Fruit fly (Drosophila melanogaster): ENCODE results near the gene CG7299.

CG7299 gene

dm6 chr2L:10661490-10662240 lies 22.5 kb downstream of the CG7299 start, which contains the start of gene CG31871 (continued):
- TF ChIP-seq trem (tag; optimal IDR thresholded peaks at IDR 0.05), result peak; percentile 53
- TF ChIP-seq NC2α (GFP tag; optimal IDR thresholded peaks at IDR 0.05), result no peak
- TF ChIP-seq vvl (GFP tag; IDR thresholded peaks at IDR 0.05), result peak; percentile 79
- no peak for TF ChIP-seq MTF-1 (GFP tag; optimal IDR thresholded peaks at IDR 0.05; ENCODE audit: borderline replicate concordance)
- TF ChIP-seq CG6791 (GFP tag; IDR thresholded peaks at IDR 0.05; ENCODE audit: partially characterized antibody), result no peak
- TF ChIP-seq CG15514 (GFP tag; optimal IDR thresholded peaks at IDR 0.05), result peak; percentile 32
- peak; percentile 57 for TF ChIP-seq Fer3 (tag; optimal IDR thresholded peaks at IDR 0.05)
- TF ChIP-seq CG13775 (GFP tag; optimal IDR thresholded peaks at IDR 0.05), result peak; percentile 57
- no peak for TF ChIP-seq disco-r (GFP tag; optimal IDR thresholded peaks at IDR 0.05)
- TF ChIP-seq kay (GFP tag; optimal IDR thresholded peaks at IDR 0.05), result no peak
- no peak for TF ChIP-seq tup (GFP tag; optimal IDR thresholded peaks at IDR 0.05)
- TF ChIP-seq CG10209 (GFP tag; optimal IDR thresholded peaks at IDR 0.05), result peak; percentile 61
- no peak for TF ChIP-seq sim (GFP tag; IDR thresholded peaks at IDR 0.05)
- peak; percentile 67 for TF ChIP-seq lab (GFP tag; optimal IDR thresholded peaks at IDR 0.05)
- no peak for TF ChIP-seq pho (GFP tag; optimal IDR thresholded peaks at IDR 0.05)
- no peak for TF ChIP-seq inv (GFP tag; IDR thresholded peaks at IDR 0.05; ENCODE audit: partially characterized antibody)
- peak; percentile 59 for TF ChIP-seq CG9817 (tag; optimal IDR thresholded peaks at IDR 0.05)
- TF ChIP-seq unc-4 (GFP tag; IDR thresholded peaks at IDR 0.05; ENCODE audit: partially characterized antibody), result no peak
- no peak for TF ChIP-seq Mes4 (GFP tag; optimal IDR thresholded peaks at IDR 0.05)
- 0 out of 2 replicates have a peak, but pooled peaks have one; percentile 28 for TF ChIP-seq GATAe (GFP tag; conservative IDR thresholded peaks at IDR 0.05)
- no peak for TF ChIP-seq sima (GFP tag; optimal IDR thresholded peaks at IDR 0.05)
- TF ChIP-seq fd64A (GFP tag; optimal IDR thresholded peaks at IDR 0.05), result no peak
- peak; percentile 81 for TF ChIP-seq CG7556 (GFP tag; optimal IDR thresholded peaks at IDR 0.05)
- no peak for TF ChIP-seq Sry-δ (GFP tag; optimal IDR thresholded peaks at IDR 0.05)
- TF ChIP-seq MBD-R2 (GFP tag; IDR thresholded peaks at IDR 0.05), result no peak; the same call in 1 of the 2 replicates
- TF ChIP-seq tll (GFP tag; optimal IDR thresholded peaks at IDR 0.05), result no peak
- TF ChIP-seq HmgD (GFP tag; optimal IDR thresholded peaks at IDR 0.05), result no peak
- TF ChIP-seq CG4404 (GFP tag; IDR thresholded peaks at IDR 0.05), result no peak
- TF ChIP-seq yki (optimal IDR thresholded peaks at IDR 0.05), result no peak
- peak; percentile 69; the same call in 1 of the 2 replicates for TF ChIP-seq Atf6 (GFP tag; IDR thresholded peaks at IDR 0.05)
- no peak for TF ChIP-seq CG17612 (GFP tag; IDR thresholded peaks at IDR 0.05)
- TF ChIP-seq Nf-YA (GFP tag; IDR thresholded peaks at IDR 0.05), result peak; percentile 23; the same call in 1 of the 2 replicates
- TF ChIP-seq caup (GFP tag; optimal IDR thresholded peaks at IDR 0.05; ENCODE audit: severe bottlenecking), result peak; percentile 57
- peak; percentile 75 for TF ChIP-seq row (GFP tag; IDR thresholded peaks at IDR 0.05)
- TF ChIP-seq slp2 (GFP tag; optimal IDR thresholded peaks at IDR 0.05), result no peak
- 0 out of 2 replicates have a peak, but pooled peaks have one; percentile 11 for TF ChIP-seq ato (GFP tag; IDR thresholded peaks at IDR 0.05; ENCODE audit: partially characterized antibody)
- no peak for TF ChIP-seq sug (tag; optimal IDR thresholded peaks at IDR 0.05)
- TF ChIP-seq hth (optimal IDR thresholded peaks at IDR 0.05), result no peak
- no peak for TF ChIP-seq CG3163 (GFP tag; optimal IDR thresholded peaks at IDR 0.05)
- TF ChIP-seq chinmo (GFP tag; IDR thresholded peaks at IDR 0.05; ENCODE audit: partially characterized antibody), result no peak
- peak; percentile 29; the same call in 1 of the 2 replicates for TF ChIP-seq onecut (GFP tag; IDR thresholded peaks at IDR 0.05)
- no peak for TF ChIP-seq gfzf (GFP tag; optimal IDR thresholded peaks at IDR 0.05)
- no peak for TF ChIP-seq sob (GFP tag; IDR thresholded peaks at IDR 0.05)
- TF ChIP-seq Xrp1 (GFP tag; IDR thresholded peaks at IDR 0.05), result peak; percentile 77
- TF ChIP-seq run (tag; optimal IDR thresholded peaks at IDR 0.05), result peak; percentile 65
- TF ChIP-seq ttk (GFP tag; IDR thresholded peaks at IDR 0.05), result peak; percentile 77
- no peak for TF ChIP-seq Doc3 (GFP tag; IDR thresholded peaks at IDR 0.05; ENCODE audit: partially characterized antibody)
- TF ChIP-seq shn (GFP tag; optimal IDR thresholded peaks at IDR 0.05), result no peak
- TF ChIP-seq pnt (GFP tag; optimal IDR thresholded peaks at IDR 0.05), result no peak

All from whole organism, embryonic.